Worm (Caenorhabditis elegans) whole organism, L4/young adult: ENCODE measurements around the gene kcnl-3.

Experiments
- W03F9.2 ChIP-seq: fragments of 150-350 bp; optimal IDR thresholded peaks from 2 replicates; lab custom pipeline; 2014; ENCODE audit warnings: missing biosample characterization, missing genetic modification characterization
- dao-5 ChIP-seq: sonication (generic microtip); optimal IDR thresholded peaks from 2 replicates; lab custom pipeline; 2016; ENCODE audit warnings: missing genotype, missing genetic modification characterization, moderate library complexity, missing compliant biosample characterization
- him-1 ChIP-seq: sonication (generic microtip); optimal IDR thresholded peaks from 2 replicates; lab custom pipeline; 2016; ENCODE audit warnings: missing genotype, missing genetic modification reagents, missing genetic modification characterization, missing compliant biosample characterization

DNA sequence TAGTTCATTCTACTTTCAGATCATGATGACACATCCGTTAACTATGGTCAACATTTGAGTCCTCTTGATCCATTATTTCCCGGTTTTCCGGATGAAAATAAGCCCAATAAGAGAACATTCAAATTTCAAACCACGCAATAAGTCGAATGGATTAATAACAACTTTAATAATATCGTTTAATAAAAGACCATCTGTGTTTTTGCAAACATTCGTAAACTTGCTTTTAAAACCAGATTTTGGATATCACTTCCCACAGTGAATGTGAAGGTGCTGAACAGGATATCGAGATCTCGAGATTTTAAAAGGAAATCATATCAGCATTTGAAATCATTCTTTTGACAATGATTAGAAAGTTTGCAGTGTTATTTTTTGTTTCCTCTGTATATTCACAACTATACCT is 44.7 kb upstream of the kcnl-3 start, which contains the start of gene C26B9.7:
- TF ChIP-seq dao-5 = no peak
- no peak for TF ChIP-seq him-1 (tag; lab: Kevin White, UChicago)
- TF ChIP-seq W03F9.2 (tag; lab: Kevin White, UChicago) = no peak
